Fruit fly (Drosophila melanogaster) whole organism, embryonic: ENCODE data around the gene DhpD.

Experiments
- Atf6 ChIP-seq: fragments of 200-800 bp; sonication (Bioruptor generic); IDR thresholded peaks from 2 replicates; pipeline ENCODE4 v1.3.6; 2022; ENCODE audit warnings: missing biosample characterization, missing genetic modification characterization
- Bgb ChIP-seq: fragments of 200-800 bp; sonication (Bioruptor generic); IDR thresholded peaks from 2 replicates; pipeline ENCODE4 v1.3.6; 2022; ENCODE audit warnings: missing biosample characterization, missing genetic modification characterization; ENCODE audit not compliant: partially characterized antibody
- C15 ChIP-seq: fragments of 200-800 bp; sonication (Bioruptor generic); IDR thresholded peaks from 3 replicates; pipeline ENCODE4 v1.3.6; 2022; ENCODE audit warnings: missing biosample characterization, missing genetic modification characterization
- CG10147 ChIP-seq: fragments of 200-800 bp; sonication (Bioruptor generic); optimal IDR thresholded peaks from 2 replicates; lab custom pipeline; 2019; ENCODE audit warnings: missing biosample characterization, mild to moderate bottlenecking, missing genetic modification characterization, moderate library complexity
- CG10209 ChIP-seq: fragments of 200-800 bp; sonication (Bioruptor generic); optimal IDR thresholded peaks from 3 replicates; lab custom pipeline; 2017; ENCODE audit warnings: missing biosample characterization, mild to moderate bottlenecking, missing genetic modification characterization, missing genetic modification reagents
- CG10274 ChIP-seq: fragments of 200-800 bp; sonication (Bioruptor generic); optimal IDR thresholded peaks from 3 replicates; lab custom pipeline; 2017; ENCODE audit warnings: missing biosample characterization, mild to moderate bottlenecking, missing genetic modification characterization
- CG10431 ChIP-seq: fragments of 200-800 bp; sonication (Bioruptor generic); optimal IDR thresholded peaks from 3 replicates; lab custom pipeline; 2018; ENCODE audit warnings: missing biosample characterization, mild to moderate bottlenecking, missing genetic modification characterization
- CG10543 ChIP-seq: fragments of 200-800 bp; sonication (Bioruptor generic); optimal IDR thresholded peaks from 3 replicates; lab custom pipeline; 2017; ENCODE audit warnings: missing biosample characterization, mild to moderate bottlenecking, missing genetic modification characterization, moderate library complexity
- CG12219 ChIP-seq: fragments of 200-800 bp; sonication (Bioruptor generic); optimal IDR thresholded peaks from 3 replicates; lab custom pipeline; 2018; ENCODE audit warnings: missing biosample characterization, mild to moderate bottlenecking, missing genetic modification characterization
- CG12391 ChIP-seq: fragments of 200-800 bp; sonication (Bioruptor generic); optimal IDR thresholded peaks from 3 replicates; lab custom pipeline; 2018; ENCODE audit warnings: missing biosample characterization, mild to moderate bottlenecking, missing genetic modification characterization, moderate library complexity
- CG13624 ChIP-seq: fragments of 200-800 bp; sonication (Bioruptor generic); optimal IDR thresholded peaks from 2 replicates; lab custom pipeline; 2016; ENCODE audit warnings: missing biosample characterization, missing genetic modification characterization
- CG14441 ChIP-seq: fragments of 200-800 bp; sonication (Bioruptor generic); IDR thresholded peaks from 2 replicates; pipeline ENCODE4 v1.3.6; 2022; ENCODE audit warnings: missing biosample characterization, missing genetic modification characterization
- CG14667 ChIP-seq: fragments of 200-800 bp; sonication (Bioruptor generic); IDR thresholded peaks from 2 replicates; pipeline ENCODE4 v1.3.6; 2022; ENCODE audit warnings: missing biosample characterization, missing genetic modification characterization
- CG17612 ChIP-seq: fragments of 200-800 bp; sonication (Bioruptor generic); IDR thresholded peaks from 2 replicates; pipeline ENCODE4 v1.3.6; 2022; ENCODE audit warnings: missing biosample characterization, missing genetic modification characterization
- CG17829 ChIP-seq: fragments of 200-800 bp; optimal IDR thresholded peaks from 2 replicates; lab custom pipeline; 2019; ENCODE audit warnings: missing biosample characterization, mild to moderate bottlenecking, missing genetic modification characterization, moderate library complexity
- CG30431 ChIP-seq: fragments of 200-800 bp; sonication (Bioruptor generic); optimal IDR thresholded peaks from 2 replicates; lab custom pipeline; 2017; ENCODE audit warnings: missing biosample characterization, missing genetic modification characterization
- CG31388 ChIP-seq: fragments of 200-800 bp; sonication (Bioruptor generic); optimal IDR thresholded peaks from 2 replicates; lab custom pipeline; 2016; ENCODE audit warnings: missing biosample characterization, missing genetic modification characterization
- CG32532 ChIP-seq: fragments of 200-800 bp; sonication (Bioruptor generic); IDR thresholded peaks from 2 replicates; pipeline ENCODE4 v1.3.6; 2022; ENCODE audit warnings: missing biosample characterization, missing genetic modification characterization
- CG4707 ChIP-seq: fragments of 200-800 bp; sonication (Bioruptor generic); optimal IDR thresholded peaks from 2 replicates; lab custom pipeline; 2018; ENCODE audit warnings: missing biosample characterization, mild to moderate bottlenecking, missing genetic modification characterization, moderate library complexity
- CG6272 ChIP-seq: fragments of 200-800 bp; sonication (Bioruptor generic); IDR thresholded peaks from 2 replicates; pipeline ENCODE4 v1.3.6; 2022; ENCODE audit warnings: missing biosample characterization, missing genetic modification characterization
- CG6689 ChIP-seq: fragments of 200-800 bp; sonication (Bioruptor generic); IDR thresholded peaks from 2 replicates; pipeline ENCODE4 v1.3.6; 2022; ENCODE audit warnings: missing biosample characterization, missing genetic modification characterization
- CG7372 ChIP-seq: fragments of 200-800 bp; sonication (Bioruptor generic); IDR thresholded peaks from 2 replicates; pipeline ENCODE4 v1.3.6; 2022; ENCODE audit warnings: missing biosample characterization, missing genetic modification characterization
- CG7556 ChIP-seq: fragments of 200-800 bp; sonication (Bioruptor generic); optimal IDR thresholded peaks from 2 replicates; lab custom pipeline; 2017; ENCODE audit warnings: missing biosample characterization, mild to moderate bottlenecking, missing genetic modification characterization
- CG7745 ChIP-seq: fragments of 200-800 bp; sonication (Bioruptor generic); optimal IDR thresholded peaks from 2 replicates; lab custom pipeline; 2018; ENCODE audit warnings: missing biosample characterization, mild to moderate bottlenecking, missing genetic modification characterization, moderate library complexity
- CG9817 ChIP-seq: fragments of 200-800 bp; sonication (Bioruptor generic); optimal IDR thresholded peaks from 2 replicates; lab custom pipeline; 2018; ENCODE audit warnings: missing biosample characterization, mild to moderate bottlenecking, missing genetic modification characterization, moderate library complexity
- Jarid2 ChIP-seq: fragments of 200-800 bp; sonication (Bioruptor generic); optimal IDR thresholded peaks from 3 replicates; lab custom pipeline; 2017; ENCODE audit warnings: mild to moderate bottlenecking, missing biosample characterization, missing genetic modification reagents, missing genetic modification characterization
- MESR4 ChIP-seq: fragments of 200-800 bp; sonication (Bioruptor generic); optimal IDR thresholded peaks from 2 replicates; lab custom pipeline; 2018; ENCODE audit warnings: missing biosample characterization, mild to moderate bottlenecking, missing genetic modification characterization, moderate library complexity
- Neu2 ChIP-seq: fragments of 200-800 bp; sonication (Bioruptor generic); optimal IDR thresholded peaks from 3 replicates; lab custom pipeline; 2016; ENCODE audit warnings: missing biosample characterization, missing genetic modification characterization, borderline replicate concordance
- NfI ChIP-seq: fragments of 200-800 bp; sonication (Bioruptor generic); optimal IDR thresholded peaks from 3 replicates; lab custom pipeline; 2018; ENCODE audit warnings: missing biosample characterization, mild to moderate bottlenecking, missing genetic modification characterization, moderate library complexity
- PHDP ChIP-seq: fragments of 200-800 bp; sonication (Bioruptor generic); optimal IDR thresholded peaks from 3 replicates; lab custom pipeline; 2018; ENCODE audit warnings: missing biosample characterization, mild to moderate bottlenecking, missing genetic modification characterization, moderate library complexity
- aop ChIP-seq: fragments of 200-800 bp; sonication (Bioruptor generic); IDR thresholded peaks from 2 replicates; pipeline ENCODE4 v1.3.6; 2022; ENCODE audit warnings: missing biosample characterization, missing genetic modification characterization
- ara ChIP-seq: fragments of 200-800 bp; sonication (Bioruptor generic); IDR thresholded peaks from 2 replicates; pipeline ENCODE4 v1.3.6; 2022; ENCODE audit warnings: missing biosample characterization, missing genetic modification characterization
- az2 ChIP-seq: fragments of 200-800 bp; sonication (Bioruptor generic); optimal IDR thresholded peaks from 3 replicates; lab custom pipeline; 2016; ENCODE audit warnings: missing biosample characterization, missing genetic modification characterization
- br ChIP-seq: fragments of >200 bp; optimal IDR thresholded peaks from 2 replicates; lab custom pipeline; 2017
- chinmo ChIP-seq: fragments of 200-800 bp; sonication (Bioruptor generic); IDR thresholded peaks from 4 replicates; pipeline ENCODE4 v1.3.6; 2022; ENCODE audit warnings: missing biosample characterization, missing genetic modification characterization; ENCODE audit not compliant: partially characterized antibody
- dpn ChIP-seq, 2 experiments: fragments of 200-800 bp; sonication (Bioruptor generic); optimal IDR thresholded peaks; 3 replicates each; lab custom pipeline; 2016; ENCODE audit warnings: missing biosample characterization in 2 of 2, missing genetic modification characterization in 2 of 2
- dysf ChIP-seq: fragments of 200-800 bp; sonication (Bioruptor generic); IDR thresholded peaks from 3 replicates; pipeline ENCODE4 v1.3.6; 2022; ENCODE audit warnings: missing biosample characterization, missing genetic modification characterization
- fd102C ChIP-seq: fragments of 200-800 bp; sonication (Bioruptor generic); optimal IDR thresholded peaks from 2 replicates; lab custom pipeline; 2018; ENCODE audit warnings: missing biosample characterization, mild to moderate bottlenecking, missing genetic modification characterization, moderate library complexity
- her ChIP-seq: fragments of 200-800 bp; sonication (Bioruptor generic); optimal IDR thresholded peaks from 2 replicates; lab custom pipeline; 2016; ENCODE audit warnings: missing biosample characterization, missing genetic modification characterization
- inv ChIP-seq: fragments of 200-800 bp; sonication (Bioruptor generic); IDR thresholded peaks from 2 replicates; pipeline ENCODE4 v1.3.6; 2022; ENCODE audit warnings: missing biosample characterization, missing genetic modification characterization; ENCODE audit not compliant: partially characterized antibody
- nerfin-2 ChIP-seq: fragments of 200-800 bp; sonication (Bioruptor generic); IDR thresholded peaks from 2 replicates; pipeline ENCODE4 v1.3.6; 2022; ENCODE audit warnings: missing biosample characterization, missing genetic modification characterization; ENCODE audit not compliant: partially characterized antibody
- pros ChIP-seq: fragments of 200-800 bp; sonication (Bioruptor generic); optimal IDR thresholded peaks from 3 replicates; lab custom pipeline; 2019; ENCODE audit warnings: missing biosample characterization, mild to moderate bottlenecking, missing genetic modification characterization, moderate library complexity
- slbo ChIP-seq: fragments of 200-800 bp; sonication (Bioruptor generic); IDR thresholded peaks from 2 replicates; pipeline ENCODE4 v1.3.6; 2022; ENCODE audit warnings: missing biosample characterization, missing genetic modification characterization
- sob ChIP-seq: fragments of 200-800 bp; sonication (Bioruptor generic); IDR thresholded peaks from 2 replicates; pipeline ENCODE4 v1.3.6; 2022; ENCODE audit warnings: missing biosample characterization, missing genetic modification characterization
- stc ChIP-seq: fragments of 200-800 bp; sonication (Bioruptor generic); IDR thresholded peaks from 2 replicates; pipeline ENCODE4 v1.3.6; 2022; ENCODE audit warnings: missing biosample characterization, missing genetic modification characterization
- tap ChIP-seq: fragments of 200-800 bp; optimal IDR thresholded peaks from 3 replicates; lab custom pipeline; 2019; ENCODE audit warnings: missing biosample characterization, mild to moderate bottlenecking, missing genetic modification characterization, moderate library complexity
- toy ChIP-seq: fragments of 200-800 bp; sonication (Bioruptor generic); IDR thresholded peaks from 2 replicates; pipeline ENCODE4 v1.3.6; 2022; ENCODE audit warnings: missing biosample characterization, missing genetic modification characterization
- wdn ChIP-seq: fragments of 200-800 bp; sonication (Bioruptor generic); IDR thresholded peaks from 2 replicates; pipeline ENCODE4 v1.3.6; 2022; ENCODE audit warnings: missing biosample characterization, missing genetic modification characterization
- zfh2 ChIP-seq: fragments of 200-800 bp; sonication (Bioruptor generic); optimal IDR thresholded peaks from 2 replicates; lab custom pipeline; 2016; ENCODE audit warnings: missing biosample characterization, missing genetic modification characterization

Gene DhpD

dm6 chr3R:4229137-4229764, at the start of gene DhpD (continued):
- TF ChIP-seq CG7372 (GFP tag; lab: Robert Waterston, UW) (peak; percentile 48; the same call in 1 of the 2 replicates), CG12219 (GFP tag; lab: Kevin White, UChicago) (peak; percentile 58), Jarid2 (GFP tag; lab: Kevin White, UChicago) (no peak), CG4707 (GFP tag; lab: Kevin White, UChicago) (no peak), inv (peak; percentile 91), toy (no peak), CG13624 (peak; percentile 51), stc (GFP tag; lab: Robert Waterston, UW) (peak; percentile 65; the same call in 1 of the 2 replicates), wdn (GFP tag; lab: Robert Waterston, UW) (peak; percentile 60; the same call in 1 of the 2 replicates), CG30431 (peak; percentile 16), Neu2 (GFP tag; lab: Kevin White, UChicago) (no peak), CG10274 (GFP tag; lab: Kevin White, UChicago) (no peak), fd102C (GFP tag; lab: Kevin White, UChicago) (no peak), nerfin-2 (peak; percentile 88), CG32532 (GFP tag; lab: Robert Waterston, UW) (peak; percentile 87), CG14667 (GFP tag; lab: Robert Waterston, UW) (peak; percentile 54), CG12391 (tag; lab: Kevin White, UChicago) (peak; percentile 65), CG10543 (GFP tag; lab: Kevin White, UChicago) (peak; percentile 53), CG17829 (tag; lab: Kevin White, UChicago) (peak; percentile 69), aop (GFP tag; lab: Robert Waterston, UW) (no peak), PHDP (tag; lab: Kevin White, UChicago) (peak; percentile 74), az2 (GFP tag; lab: Kevin White, UChicago) (peak; percentile 73), CG6689 (GFP tag; lab: Robert Waterston, UW) (peak; percentile 63), ara (GFP tag; lab: Robert Waterston, UW) (peak; percentile 76), MESR4 (GFP tag; lab: Kevin White, UChicago) (peak; percentile 2), CG10147 (GFP tag; lab: Kevin White, UChicago) (peak; percentile 99), her (GFP tag; lab: Kevin White, UChicago) (peak; percentile 28), pros (no peak), br (lab: Kevin White, UChicago) (no peak), zfh2 (GFP tag; lab: Kevin White, UChicago) (peak; percentile 74), CG7745 (tag; lab: Kevin White, UChicago) (no peak), CG6272 (GFP tag; lab: Robert Waterston, UW) (peak; percentile 67; the same call in 1 of the 2 replicates), CG14441 (peak; percentile 66; the same call in 1 of the 2 replicates), CG10431 (GFP tag; lab: Kevin White, UChicago) (no peak), CG7556 (GFP tag; lab: Kevin White, UChicago) (peak; percentile 43), CG17612 (GFP tag; lab: Robert Waterston, UW) (peak; percentile 68; the same call in 1 of the 2 replicates), Bgb (GFP tag; lab: Robert Waterston, UW) (peak; percentile 100), CG9817 (tag; lab: Kevin White, UChicago) (peak; percentile 75), dysf (GFP tag; lab: Robert Waterston, UW) (peak; percentile 78), NfI (peak; percentile 71), slbo (GFP tag; lab: Robert Waterston, UW) (peak; percentile 86), CG31388 (GFP tag; lab: Kevin White, UChicago) (peak; percentile 26), CG10209 (peak; percentile 69), tap (tag; lab: Kevin White, UChicago) (peak; percentile 50), C15 (GFP tag; lab: Robert Waterston, UW) (0 out of 3 replicates have a peak, but pooled peaks have one; percentile 21), dpn (GFP tag; optimal IDR thresholded peaks at IDR 0.05; lab: Kevin White, UChicago) (peak; percentile 55 to 64), Atf6 (GFP tag; lab: Robert Waterston, UW) (peak; percentile 69), chinmo (GFP tag; lab: Robert Waterston, UW) (peak; percentile 71; the same call in 2 of the 4 replicates), sob (GFP tag; lab: Robert Waterston, UW) (peak; percentile 76)
